Worm (Caenorhabditis elegans): ENCODE data around the gene str-16.

DNA sequence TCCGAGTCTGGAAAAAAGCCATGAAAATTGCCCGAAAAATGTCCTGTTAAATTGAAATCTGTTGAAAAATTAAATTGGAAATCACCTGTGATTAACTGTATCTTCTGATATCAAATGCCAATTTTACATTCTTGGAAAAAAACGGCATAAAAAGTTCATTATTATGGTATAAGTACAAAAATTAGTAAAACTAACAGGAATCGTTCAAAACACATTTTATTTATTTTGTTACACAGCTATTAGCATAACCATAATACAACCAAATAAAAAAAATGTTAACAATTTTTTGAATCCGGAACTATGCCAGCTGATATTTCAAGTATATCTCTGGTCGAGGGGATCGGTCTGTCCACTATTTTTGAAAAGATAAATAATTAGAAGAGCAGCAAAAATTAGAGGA, 6.1 kb upstream of the str-16 start, which contains the start of gene K08D9.10:
- no peak for TF ChIP-seq alr-1 (tag; optimal IDR thresholded peaks at IDR 0.05; ENCODE audit: borderline replicate concordance)
- TF ChIP-seq sox-4 (tag; optimal IDR thresholded peaks at IDR 0.05), result no peak
- TF ChIP-seq snpc-4 (tag; optimal IDR thresholded peaks at IDR 0.05), result no peak
- no peak for TF ChIP-seq nhr-12 (tag; optimal IDR thresholded peaks at IDR 0.05)
- no peak for TF ChIP-seq lin-13 (GFP tag; optimal IDR thresholded peaks at IDR 0.05)
- TF ChIP-seq fos-1 (tag; optimal IDR thresholded peaks at IDR 0.05), result no peak
- TF ChIP-seq nhr-76 (tag; optimal IDR thresholded peaks at IDR 0.05), result no peak
- no peak for TF ChIP-seq egl-27 (tag; optimal IDR thresholded peaks at IDR 0.05)
- no peak for TF ChIP-seq lin-15B (tag; optimal IDR thresholded peaks at IDR 0.05)
